Worm (Caenorhabditis elegans): ENCODE results near the gene Y77E11A.8.

The Y77E11A.8 gene

ce11 chrIV:1388079-1388478 lies 36.8 kb downstream of the Y77E11A.8 start (continued):
- TF ChIP-seq ces-1 (GFP tag; optimal IDR thresholded peaks at IDR 0.05), result no peak
- TF ChIP-seq cey-2 (tag; optimal IDR thresholded peaks at IDR 0.05; ENCODE audit: borderline replicate concordance, insufficient read depth), result no peak
- TF ChIP-seq nhr-42 (GFP tag; IDR thresholded peaks at IDR 0.05), result peak; percentile 65; the same call in 1 of the 2 replicates
- no peak for TF ChIP-seq skn-1 (tag; optimal IDR thresholded peaks at IDR 0.05)
- TF ChIP-seq ctbp-1 (GFP tag; IDR thresholded peaks at IDR 0.05), result peak; percentile 48; the same call in 1 of the 2 replicates
- no peak for TF ChIP-seq snpc-4 (tag; optimal IDR thresholded peaks at IDR 0.05)
- TF ChIP-seq sdz-12 (GFP tag; optimal IDR thresholded peaks at IDR 0.05), result peak; percentile 62
- no peak for TF ChIP-seq fos-1 (tag; optimal IDR thresholded peaks at IDR 0.05)
- peak; percentile 45 for TF ChIP-seq hlh-11 (tag; optimal IDR thresholded peaks at IDR 0.05)
- 0 out of 2 replicates have a peak, but pooled peaks have one; percentile 23 for TF ChIP-seq lin-1 (GFP tag; IDR thresholded peaks at IDR 0.05)
- no peak for TF ChIP-seq lin-29 (GFP tag; IDR thresholded peaks at IDR 0.05)
- TF ChIP-seq ZK546.5 (tag; optimal IDR thresholded peaks at IDR 0.05), result no peak
- TF ChIP-seq nhr-41 (GFP tag; IDR thresholded peaks at IDR 0.05), result peak; percentile 69
- no peak for TF ChIP-seq nhr-6 (tag; optimal IDR thresholded peaks at IDR 0.05)
- TF ChIP-seq dpl-1 (GFP tag; optimal IDR thresholded peaks at IDR 0.05), result no peak
- TF ChIP-seq snpc-1.2 (GFP tag; IDR thresholded peaks at IDR 0.05), result no peak
- peak; percentile 64 for TF ChIP-seq arid-1 (GFP tag; conservative IDR thresholded peaks at IDR 0.05)
- TF ChIP-seq daf-8 (GFP tag; IDR thresholded peaks at IDR 0.05), result no peak
- TF ChIP-seq ceh-62 (tag; optimal IDR thresholded peaks at IDR 0.05), result no peak
- peak; percentile 86 for TF ChIP-seq lim-7 (GFP tag; IDR thresholded peaks at IDR 0.05)
- TF ChIP-seq Y75B8A.6 (GFP tag; IDR thresholded peaks at IDR 0.05), result no peak
- TF ChIP-seq lin-13 (GFP tag; optimal IDR thresholded peaks at IDR 0.05), result peak; percentile 33
- no peak for TF ChIP-seq zip-2 (tag; optimal IDR thresholded peaks at IDR 0.05)
- peak; percentile 5 for TF ChIP-seq nhr-77 (tag; optimal IDR thresholded peaks at IDR 0.05)
- TF ChIP-seq F49E8.2 (tag; optimal IDR thresholded peaks at IDR 0.05; ENCODE audit: borderline replicate concordance), result no peak
- TF ChIP-seq unc-62 (GFP tag; optimal IDR thresholded peaks at IDR 0.05 in 1 of 2), result no peak
- TF ChIP-seq unc-62 (tag; optimal IDR thresholded peaks at IDR 0.05), result no peak
- no peak for TF ChIP-seq nhr-48 (tag; optimal IDR thresholded peaks at IDR 0.05)
- peak; percentile 61 to 81; a peak in 2 of 4 replicates for TF ChIP-seq madf-5 (GFP tag; IDR thresholded peaks at IDR 0.05)
- TF ChIP-seq rbr-2 (tag; optimal IDR thresholded peaks at IDR 0.05), result peak; percentile 48
- no peak for TF ChIP-seq hif-1 (tag; optimal IDR thresholded peaks at IDR 0.05)
- TF ChIP-seq daf-12 (tag; optimal IDR thresholded peaks at IDR 0.05), result no peak
- TF ChIP-seq nhr-28 (tag; optimal IDR thresholded peaks at IDR 0.05), result peak; percentile 34
- no peak for TF ChIP-seq nhr-237 (tag; optimal IDR thresholded peaks at IDR 0.05)
- peak; percentile 36 for TF ChIP-seq nhr-102 (tag; optimal IDR thresholded peaks at IDR 0.05)
- TF ChIP-seq aly-2 (tag; optimal IDR thresholded peaks at IDR 0.05), result no peak
- peak; percentile 66 for TF ChIP-seq Y48G9A.11 (GFP tag; IDR thresholded peaks at IDR 0.05)
- TF ChIP-seq lir-3 (tag; optimal IDR thresholded peaks at IDR 0.05), result no peak
- no peak for TF ChIP-seq pqm-1 (tag; optimal IDR thresholded peaks at IDR 0.05)
- TF ChIP-seq dmd-9 (GFP tag; IDR thresholded peaks at IDR 0.05), result no peak
- TF ChIP-seq zag-1 (tag; optimal IDR thresholded peaks at IDR 0.05), result no peak
- TF ChIP-seq unc-130 (GFP tag; optimal IDR thresholded peaks at IDR 0.05), result no peak
- TF ChIP-seq nhr-11 (tag; optimal IDR thresholded peaks at IDR 0.05), result no peak
- TF ChIP-seq T26A8.4 (GFP tag; IDR thresholded peaks at IDR 0.05), result peak; percentile 19; the same call in 1 of the 2 replicates
- no peak for TF ChIP-seq spr-3 (GFP tag; optimal IDR thresholded peaks at IDR 0.05)
- peak; percentile 5 for TF ChIP-seq Y5F2A.4 (GFP tag; optimal IDR thresholded peaks at IDR 0.05)
- no peak for TF ChIP-seq mxl-2 (GFP tag; conservative IDR thresholded peaks at IDR 0.05)
- peak; percentile 83 for TF ChIP-seq vab-7 (GFP tag; IDR thresholded peaks at IDR 0.05)
- peak; percentile 83 for TF ChIP-seq hmg-1.1 (GFP tag; IDR thresholded peaks at IDR 0.05)
- TF ChIP-seq egl-43 (GFP tag; IDR thresholded peaks at IDR 0.05), result peak; percentile 85
- TF ChIP-seq zfp-3 (GFP tag; conservative IDR thresholded peaks at IDR 0.05), result peak; percentile 57; the same call in 1 of the 2 replicates
- peak; percentile 5 for TF ChIP-seq spr-1 (tag; optimal IDR thresholded peaks at IDR 0.05)
- no peak for TF ChIP-seq F10B5.3 (tag; optimal IDR thresholded peaks at IDR 0.05)

Measured in whole organism, L4 larva.